Worm (Caenorhabditis elegans) whole organism, dauer: Measurements from ENCODE around the gene K09H11.4.

ENCODE experiments used
- unc-62 ChIP-seq: sonication (generic microtip); optimal IDR thresholded peaks from 2 replicates; lab custom pipeline; 2017; ENCODE audit warnings: missing biosample characterization, missing genetic modification reagents, missing genetic modification characterization

The K09H11.4 gene

ce11 chrV:5730783-5731182 lies 4.4 kb upstream of the K09H11.4 start, which contains the start of gene K09H11.15:
K09H11.15 (minus strand) TSS chrV:5730883.
- TF ChIP-seq unc-62 = no peak

- no peak for TF ChIP-seq unc-62
Observed at ce11 chrV:5724395-5724794, 2.0 kb downstream of the K09H11.4 start.

- no peak for TF ChIP-seq unc-62
Observed at ce11 chrV:5722093-5722492, 4.3 kb downstream of the K09H11.4 start.

ce11 chrV:5717237-5717935 lies 9.0 kb downstream of the K09H11.4 start, which contains the start of gene rga-3:
rga-3 (plus strand) TSS chrV:5717885.
- TF ChIP-seq unc-62 = no peak

ce11 chrV:5716508-5716907 lies 9.9 kb downstream of the K09H11.4 start, which contains the start of gene K09H11.9:
K09H11.9 (minus strand) TSS chrV:5716608.
- no peak for TF ChIP-seq unc-62

- TF ChIP-seq unc-62 = no peak
Observed at ce11 chrV:5713510-5713909, 12.9 kb downstream of the K09H11.4 start.

- no peak for TF ChIP-seq unc-62
Observed at ce11 chrV:5712652-5713051, 13.7 kb downstream of the K09H11.4 start, which contains the start of gene gcst-1. gcst-1 (plus strand) TSS chrV:5712928.

ce11 chrV:5712189-5712588 lies 14.2 kb downstream of the K09H11.4 start:
- TF ChIP-seq unc-62 = no peak

- no peak for TF ChIP-seq unc-62
Observed at ce11 chrV:5708331-5708730, 18.0 kb downstream of the K09H11.4 start.

ce11 chrV:5705510-5705909 lies 20.9 kb downstream of the K09H11.4 start, which contains the start of gene peli-1:
peli-1 (plus strand) TSS chrV:5705810.
- TF ChIP-seq unc-62 = no peak

ce11 chrV:5704467-5704866 lies 21.9 kb downstream of the K09H11.4 start:
- TF ChIP-seq unc-62 = no peak

ce11 chrV:5701106-5701505 lies 25.3 kb downstream of the K09H11.4 start:
- no peak for TF ChIP-seq unc-62

- TF ChIP-seq unc-62 = no peak
Observed at ce11 chrV:5699835-5700441, 26.4 kb downstream of the K09H11.4 start, which contains the start of gene clec-1. clec-1 (plus strand) TSS chrV:5700154.

ce11 chrV:5697581-5697980 lies 28.8 kb downstream of the K09H11.4 start:
- TF ChIP-seq unc-62 = no peak

- TF ChIP-seq unc-62 = no peak
Observed at ce11 chrV:5696177-5696576, 30.2 kb downstream of the K09H11.4 start.

ce11 chrV:5695635-5696034 lies 30.7 kb downstream of the K09H11.4 start:
- no peak for TF ChIP-seq unc-62

ce11 chrV:5693595-5693994 lies 32.8 kb downstream of the K09H11.4 start:
- TF ChIP-seq unc-62 = no peak
